Fruit fly (Drosophila melanogaster): ENCODE measurements around the gene Tao.

DNA sequence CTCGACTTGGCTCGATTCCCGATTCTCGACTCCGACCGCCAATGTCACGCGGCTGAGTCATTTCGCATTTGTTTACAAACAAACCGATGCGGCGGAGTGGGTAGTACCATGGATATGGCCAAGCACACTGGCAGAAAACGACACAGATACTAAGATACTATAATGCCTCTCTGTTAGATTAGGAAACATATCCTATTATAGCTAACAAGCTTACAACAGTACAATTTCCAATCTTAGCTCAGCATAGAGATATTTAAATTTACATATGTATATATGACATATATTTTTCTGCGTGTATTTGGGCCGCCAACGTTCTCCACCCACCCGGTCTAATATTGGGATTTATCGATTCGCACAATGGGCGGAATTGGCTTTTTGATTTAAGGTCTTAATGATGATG, 24.4 kb upstream of the Tao start:
- TF ChIP-seq CG8478 (optimal IDR thresholded peaks at IDR 0.05) = no peak
- TF ChIP-seq CTCF (optimal IDR thresholded peaks at IDR 0.05) = no peak

All from S2 (cell line).